Fruit fly (Drosophila melanogaster) whole organism: ENCODE results near the gene Nha2.

ENCODE experiments used
- CG8478 ChIP-seq: fragments of >200 bp; optimal IDR thresholded peaks from 2 replicates; lab custom pipeline; 2018; ENCODE audit warnings: inconsistent platforms
- Dll ChIP-seq: fragments of >200 bp; optimal IDR thresholded peaks from 2 replicates; lab custom pipeline; 2017
- EcR ChIP-seq, 2 experiments: fragments of >200 bp; optimal IDR thresholded peaks; 2 replicates each; lab custom pipeline; 2017; ENCODE audit warnings: missing biosample characterization in 2 of 2, missing genetic modification characterization in 2 of 2, missing genetic modification reagents in 2 of 2
- pan ChIP-seq: fragments of >200 bp; optimal IDR thresholded peaks from 2 replicates; lab custom pipeline; 2017
- psq ChIP-seq: fragments of >200 bp; optimal IDR thresholded peaks from 2 replicates; lab custom pipeline; 2017
- usp ChIP-seq: fragments of >200 bp; optimal IDR thresholded peaks from 2 replicates; lab custom pipeline; 2017; ENCODE audit warnings: missing biosample characterization, missing genetic modification characterization, mixed read lengths

The Nha2 gene

DNA sequence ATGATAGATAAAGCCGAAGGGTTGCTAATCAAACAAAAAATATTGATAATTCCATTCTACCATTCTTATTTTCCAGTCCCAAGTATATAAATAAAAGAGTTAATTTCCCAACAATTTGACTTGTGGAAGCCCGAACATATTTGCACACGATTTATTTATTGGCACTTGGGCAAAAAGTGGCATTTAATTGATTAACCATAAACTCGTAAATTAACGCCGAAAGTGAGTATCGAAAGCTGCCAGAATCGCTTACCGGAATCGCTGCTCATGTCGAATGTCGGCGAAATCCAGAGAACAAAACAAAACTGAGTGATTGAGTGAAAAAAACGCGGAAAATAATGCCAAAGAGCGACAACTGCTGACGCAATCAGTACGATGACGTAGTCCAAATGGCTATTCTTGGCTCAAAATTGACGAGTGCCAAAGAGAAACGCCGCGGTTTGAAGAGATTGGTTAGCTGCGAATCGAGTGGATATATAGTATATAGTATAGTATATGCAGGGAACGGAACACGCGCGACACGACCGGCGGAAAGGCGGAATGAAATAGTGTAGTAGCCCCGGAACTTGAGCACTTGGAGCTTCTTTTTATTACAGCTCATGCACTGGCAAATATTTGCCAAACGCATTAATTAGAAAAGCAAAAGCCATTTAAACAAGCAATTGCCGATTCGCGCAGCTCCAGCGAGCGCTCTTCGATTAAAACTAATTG is at the start of gene Nha2:
Gene Nha2 (minus strand): TSS at position 617 of the 711 bp plus-strand sequence.
- TF ChIP-seq CG8478 (lab: Kevin White, UChicago) (no peak), pan (no peak), EcR (GFP tag; optimal IDR thresholded peaks at IDR 0.05; lab: Kevin White, UChicago) (no peak), Dll (no peak)

DNA sequence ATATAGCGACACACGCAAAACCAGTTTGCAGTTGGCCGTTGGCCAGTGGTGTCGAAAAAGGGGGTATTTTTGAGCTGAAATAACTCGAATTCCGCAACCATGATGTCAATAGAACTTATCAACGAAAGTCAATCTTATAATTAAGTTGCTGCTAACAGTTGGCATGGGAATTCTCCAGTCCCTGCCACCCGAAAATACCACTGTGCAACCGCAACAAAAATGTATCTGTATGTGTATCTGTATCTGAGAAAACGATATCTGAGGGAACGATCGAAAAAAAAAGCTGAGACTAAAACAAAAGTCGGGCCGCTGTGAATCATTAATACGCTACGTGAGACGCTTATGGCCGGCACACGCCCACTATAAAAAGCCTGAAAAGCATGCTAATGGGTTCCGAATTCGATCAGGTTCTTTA is 48.2 kb upstream of the Nha2 start:
- TF ChIP-seq EcR (GFP tag; optimal IDR thresholded peaks at IDR 0.05; lab: Kevin White, UChicago) (peak in 1 of 2 experiments; percentile 12), Dll (no peak)

DNA sequence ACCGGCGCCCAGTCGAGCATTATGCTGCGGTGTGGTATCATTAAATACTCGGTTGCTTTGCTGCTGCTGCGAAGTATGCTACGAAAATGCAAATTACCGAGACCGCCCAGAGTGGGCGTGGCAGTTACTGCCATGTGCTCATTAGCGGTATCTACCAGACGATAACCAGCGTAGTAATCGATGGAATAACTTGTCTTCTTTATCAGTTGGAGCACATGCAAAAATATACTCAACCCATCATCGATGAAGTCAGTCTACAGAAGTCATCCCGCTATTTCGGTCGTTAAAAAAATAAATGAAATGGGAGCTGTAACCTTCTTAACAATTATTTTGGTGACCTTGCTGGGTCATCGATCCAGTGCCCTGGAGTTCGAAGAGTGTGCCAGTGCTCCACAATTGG is 45.4 kb upstream of the Nha2 start, which contains the start of gene CG13837:
Gene CG13837 (plus strand): TSS at position 301 of the 400 bp plus-strand sequence.
- no peak for TF ChIP-seq usp (GFP tag; lab: Kevin White, UChicago)
- TF ChIP-seq psq (lab: Kevin White, UChicago) = no peak
- TF ChIP-seq EcR (GFP tag; optimal IDR thresholded peaks at IDR 0.05; lab: Kevin White, UChicago) = no peak
- no peak for TF ChIP-seq pan

DNA sequence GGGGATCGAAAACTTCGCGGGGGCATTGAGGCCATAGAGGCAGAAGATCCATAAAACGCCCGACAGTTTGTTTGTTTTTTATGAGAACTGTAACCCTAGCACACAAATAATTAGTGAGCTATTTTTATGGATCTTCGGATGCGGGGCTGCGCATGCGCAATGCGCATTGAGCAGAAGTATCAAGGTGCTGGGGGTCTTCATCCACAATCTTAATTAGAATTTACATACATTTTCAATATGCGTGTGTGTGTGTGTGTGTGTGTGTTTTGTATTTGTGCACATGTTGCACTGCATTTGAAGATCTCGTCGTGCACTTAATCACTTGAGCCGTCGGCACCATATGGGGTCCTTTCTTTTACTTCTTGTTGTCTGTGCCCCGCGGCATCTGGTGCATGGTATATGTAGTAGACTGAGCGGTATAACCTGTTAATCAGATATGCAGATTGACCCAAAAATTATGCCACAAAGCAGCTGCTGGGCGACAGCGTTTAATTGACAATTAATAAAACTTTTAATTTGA is 44.5 kb upstream of the Nha2 start:
- TF ChIP-seq CG8478 (lab: Kevin White, UChicago) = no peak
- TF ChIP-seq usp (GFP tag; lab: Kevin White, UChicago) = no peak
- no peak for TF ChIP-seq psq (lab: Kevin White, UChicago)

DNA sequence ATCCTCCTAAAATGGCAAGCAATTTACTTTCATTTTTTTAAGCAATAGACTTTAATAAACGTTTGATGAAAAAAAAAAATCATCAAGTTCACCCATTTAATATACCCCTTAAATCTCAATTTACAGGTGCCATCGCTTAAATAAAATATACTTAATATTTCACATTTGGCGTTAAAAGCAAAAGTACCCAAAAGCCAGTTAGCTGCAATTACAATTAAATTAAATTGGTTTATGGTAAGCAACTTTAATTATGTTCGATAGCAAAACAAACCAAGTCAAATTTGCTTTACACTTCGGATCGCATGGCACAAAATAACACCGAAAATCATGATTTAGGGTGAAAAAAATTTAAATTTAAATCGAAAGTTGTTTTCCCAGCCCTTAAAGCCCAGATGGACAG is 43.6 kb upstream of the Nha2 start, which contains the start of gene CG13838:
Gene CG13838 (plus strand): TSS at position 301 of the 400 bp plus-strand sequence.
- TF ChIP-seq CG8478 (lab: Kevin White, UChicago) (no peak), usp (GFP tag; lab: Kevin White, UChicago) (no peak), pan (no peak), Dll (no peak), EcR (GFP tag; optimal IDR thresholded peaks at IDR 0.05; lab: Kevin White, UChicago) (no peak), psq (lab: Kevin White, UChicago) (no peak)

DNA sequence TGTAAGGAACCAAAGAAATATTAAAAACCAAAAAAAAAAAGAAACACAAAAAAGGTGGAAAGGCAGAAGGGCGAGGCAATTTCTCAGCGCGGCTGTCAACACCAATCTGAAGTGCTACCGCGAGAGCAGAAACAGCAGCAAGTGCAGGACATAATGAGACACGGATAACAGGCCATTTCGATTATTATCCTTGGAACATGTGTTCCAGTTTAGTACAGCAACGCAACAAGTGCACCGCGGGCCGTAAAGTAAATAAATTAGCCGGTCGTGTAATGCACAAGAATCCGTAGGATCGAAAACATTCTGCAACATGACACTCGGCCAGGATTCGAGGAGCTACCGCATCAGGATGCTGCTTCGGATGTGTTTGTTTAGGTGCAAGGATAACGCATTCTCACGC is 39.7 kb upstream of the Nha2 start:
- TF ChIP-seq Dll (no peak), psq (lab: Kevin White, UChicago) (no peak), usp (GFP tag; lab: Kevin White, UChicago) (no peak), CG8478 (lab: Kevin White, UChicago) (no peak)

DNA sequence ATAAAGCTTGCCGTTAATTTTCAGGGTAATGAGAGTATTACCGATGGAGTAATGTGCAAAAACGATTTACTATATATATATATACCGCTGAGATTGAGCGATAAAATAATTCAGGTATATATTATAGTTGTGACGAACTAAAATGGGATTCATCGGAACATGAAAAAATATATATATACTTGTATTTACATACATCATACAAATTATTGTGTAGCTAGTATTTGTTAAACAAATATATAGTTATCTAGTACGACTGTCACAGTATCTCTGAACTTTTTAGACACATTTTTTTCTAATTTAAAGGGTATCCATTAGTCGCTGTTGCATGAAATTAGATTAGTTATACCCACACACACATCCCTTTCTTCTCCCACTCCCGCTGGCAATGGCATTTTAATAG is 38.0 kb upstream of the Nha2 start:
- TF ChIP-seq pan = no peak
- no peak for TF ChIP-seq Dll
- no peak for TF ChIP-seq usp (GFP tag; lab: Kevin White, UChicago)
- TF ChIP-seq CG8478 (lab: Kevin White, UChicago) = no peak
- TF ChIP-seq psq (lab: Kevin White, UChicago) = no peak
- no peak for TF ChIP-seq EcR (GFP tag; optimal IDR thresholded peaks at IDR 0.05; lab: Kevin White, UChicago)

DNA sequence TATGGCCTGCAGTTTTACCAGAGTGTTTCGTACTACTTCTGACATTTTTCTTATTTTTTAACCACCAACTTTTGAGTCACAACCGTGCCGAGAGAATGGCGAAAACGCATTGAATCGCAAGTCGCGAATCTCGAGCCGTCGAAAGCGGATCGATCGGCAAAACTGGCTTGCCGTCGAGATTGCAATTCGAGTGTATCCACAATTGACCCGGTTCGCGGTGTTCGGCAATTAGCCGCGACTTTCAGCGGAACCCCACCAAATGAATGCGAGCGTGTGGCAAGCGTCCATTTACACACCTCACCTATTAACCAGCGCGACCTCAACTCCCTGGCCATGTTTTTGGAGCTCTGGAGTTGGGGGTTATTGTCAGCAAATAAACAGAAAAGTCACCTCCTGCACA is 37.1 kb upstream of the Nha2 start, which contains the start of gene CG13833:
Gene CG13833 (minus strand): TSS at position 101 of the 400 bp plus-strand sequence.
- TF ChIP-seq CG8478 (lab: Kevin White, UChicago) = no peak
- no peak for TF ChIP-seq Dll
- TF ChIP-seq usp (GFP tag; lab: Kevin White, UChicago) = no peak
- no peak for TF ChIP-seq psq (lab: Kevin White, UChicago)
- TF ChIP-seq EcR (GFP tag; optimal IDR thresholded peaks at IDR 0.05; lab: Kevin White, UChicago) = no peak
- no peak for TF ChIP-seq pan

DNA sequence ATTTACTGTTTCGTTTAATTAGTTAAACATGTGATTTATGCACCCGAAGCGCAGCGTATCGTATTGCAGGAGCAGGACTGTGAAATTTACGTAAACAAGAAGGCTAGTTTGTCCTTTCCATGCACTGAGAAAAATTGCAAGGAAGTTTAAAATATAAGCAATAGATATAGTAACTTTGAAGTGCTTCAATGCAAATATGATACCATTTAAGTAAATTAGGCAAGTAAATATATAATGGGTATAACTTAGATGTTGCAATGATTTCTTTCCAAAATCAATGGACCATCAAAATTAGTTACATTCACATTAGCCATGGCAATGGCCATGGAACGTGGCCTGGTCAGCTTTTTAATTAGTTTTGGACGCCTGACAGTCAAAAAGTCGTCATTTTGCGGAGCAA is 32.6 kb upstream of the Nha2 start:
- no peak for TF ChIP-seq psq (lab: Kevin White, UChicago)
- no peak for TF ChIP-seq pan
- TF ChIP-seq CG8478 (lab: Kevin White, UChicago) = no peak
- no peak for TF ChIP-seq EcR (GFP tag; optimal IDR thresholded peaks at IDR 0.05; lab: Kevin White, UChicago)
- no peak for TF ChIP-seq usp (GFP tag; lab: Kevin White, UChicago)
- no peak for TF ChIP-seq Dll

DNA sequence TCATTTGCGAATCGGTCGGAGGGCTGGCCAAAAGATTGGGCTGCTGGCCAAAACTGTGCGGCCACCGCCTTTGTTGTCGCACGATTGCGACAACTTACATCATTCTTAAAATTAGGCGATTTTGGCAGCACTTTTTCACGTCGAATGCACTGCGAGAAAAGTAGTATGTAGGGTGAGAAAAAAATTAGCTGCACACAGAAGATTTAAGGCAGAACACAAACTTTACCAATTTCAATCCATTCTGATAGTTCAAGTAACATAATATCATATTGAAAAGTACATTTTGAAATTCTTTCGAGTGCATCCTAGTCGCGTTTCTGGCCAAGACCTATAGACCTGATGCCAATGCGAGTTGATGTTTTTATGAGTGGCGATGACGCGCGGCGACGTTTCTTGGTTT is 30.2 kb upstream of the Nha2 start:
- no peak for TF ChIP-seq psq (lab: Kevin White, UChicago)

DNA sequence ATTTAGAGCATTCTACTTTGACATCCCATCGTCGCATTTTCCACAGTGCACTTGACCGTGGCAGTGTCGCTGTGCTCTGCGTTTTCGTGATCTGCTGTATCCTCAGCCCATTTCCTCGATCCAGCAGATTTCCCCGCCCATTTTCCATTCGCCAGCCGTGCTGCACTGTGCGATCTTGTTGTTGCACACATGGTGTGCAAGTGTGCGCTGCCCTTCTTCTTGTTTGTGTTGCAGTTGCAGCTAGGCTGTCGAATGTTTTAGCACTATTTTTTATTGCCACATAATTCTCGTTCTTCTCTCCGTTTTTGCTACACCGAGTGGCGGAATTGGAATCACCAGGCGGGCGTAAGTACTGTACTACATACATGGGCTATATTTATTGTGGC is 29.1 kb upstream of the Nha2 start:
- no peak for TF ChIP-seq psq (lab: Kevin White, UChicago)
- no peak for TF ChIP-seq Dll
- no peak for TF ChIP-seq CG8478 (lab: Kevin White, UChicago)
- TF ChIP-seq pan = no peak
- no peak for TF ChIP-seq usp (GFP tag; lab: Kevin White, UChicago)
- no peak for TF ChIP-seq EcR (GFP tag; optimal IDR thresholded peaks at IDR 0.05; lab: Kevin White, UChicago)

DNA sequence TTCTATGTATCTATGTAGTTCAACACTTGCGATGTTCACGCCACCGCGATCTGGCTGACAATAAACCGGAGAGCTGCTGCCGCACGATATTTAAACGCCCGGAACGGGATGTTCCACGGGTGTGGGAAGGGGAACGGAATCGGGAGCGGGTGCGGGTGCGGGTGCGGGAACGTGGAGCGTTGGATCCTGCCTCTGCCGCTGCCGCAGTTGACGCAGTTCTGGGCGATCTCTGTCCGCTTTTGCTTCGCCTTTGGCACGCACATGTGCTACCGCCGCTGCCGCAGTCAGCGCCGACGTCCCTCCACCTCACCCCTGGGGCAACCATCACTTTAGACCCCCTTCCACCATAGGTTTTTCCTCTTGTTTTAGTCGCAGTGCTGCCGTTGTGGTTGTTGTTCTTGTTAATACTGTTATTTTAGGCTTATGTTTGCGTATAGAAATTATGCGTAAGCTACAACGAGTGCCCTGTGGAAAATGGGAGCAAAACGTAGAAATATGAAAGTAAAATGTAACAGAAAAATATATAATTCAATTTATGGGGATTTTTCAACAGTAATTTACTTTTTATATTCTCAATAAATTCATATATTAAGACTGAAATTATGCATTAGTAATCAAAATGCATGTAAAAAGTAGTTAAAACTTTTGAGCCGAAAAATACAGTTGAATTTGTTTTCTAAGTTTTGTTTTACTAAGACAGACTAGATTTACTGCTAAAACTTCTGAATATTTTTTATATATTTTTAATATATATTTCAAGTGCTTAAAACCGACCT is 28.5 kb upstream of the Nha2 start, which contains the start of gene lmd:
Gene lmd (minus strand): TSS at position 62 of the 776 bp plus-strand sequence.
- TF ChIP-seq usp (GFP tag; lab: Kevin White, UChicago) (no peak), CG8478 (lab: Kevin White, UChicago) (no peak), EcR (GFP tag; optimal IDR thresholded peaks at IDR 0.05; lab: Kevin White, UChicago) (no peak), pan (no peak), Dll (no peak), psq (lab: Kevin White, UChicago) (no peak)
